Worm (Caenorhabditis elegans) whole organism, L3 larva: ENCODE measurements around the gene Y38C1AA.12.

Source experiments
- R02D3.7 ChIP-seq: fragments of 150-350 bp; optimal IDR thresholded peaks from 2 replicates; lab custom pipeline; 2014; ENCODE audit warnings: missing biosample characterization, missing genetic modification characterization
- ceh-9 ChIP-seq: sonication (generic microtip); optimal IDR thresholded peaks from 2 replicates; lab custom pipeline; 2018; ENCODE audit warnings: missing biosample characterization, missing genetic modification characterization
- egl-27 ChIP-seq: sonication (generic microtip); optimal IDR thresholded peaks from 4 replicates; lab custom pipeline; 2017; ENCODE audit warnings: missing biosample characterization, missing genetic modification reagents, missing genetic modification characterization
- elt-2 ChIP-seq: sonication (generic microtip); optimal IDR thresholded peaks from 2 replicates; lab custom pipeline; 2016; ENCODE audit warnings: missing genetic modification reagents, mild to moderate bottlenecking, missing genetic modification characterization, missing compliant biosample characterization
- elt-3 ChIP-seq, 3 experiments: fragments of 150-350 bp in 1 of 3; sonication (generic microtip) in 2 of 3; optimal IDR thresholded peaks; 2 replicates in 2 of 3; 4 replicates in 1 of 3; lab custom pipeline; 2014 to 2017; ENCODE audit warnings: missing biosample characterization in 3 of 3, missing genetic modification characterization in 3 of 3
- fkh-10 ChIP-seq: sonication (generic microtip); optimal IDR thresholded peaks from 2 replicates; lab custom pipeline; 2017; ENCODE audit warnings: missing biosample characterization, missing genetic modification reagents, missing genetic modification characterization
- fos-1 ChIP-seq: fragments of 150-350 bp; optimal IDR thresholded peaks from 2 replicates; lab custom pipeline; 2014; ENCODE audit warnings: missing biosample characterization, missing genetic modification characterization
- mdl-1 ChIP-seq: fragments of 150-350 bp; optimal IDR thresholded peaks from 2 replicates; lab custom pipeline; 2014; ENCODE audit warnings: missing biosample characterization, missing genetic modification characterization
- nhr-23 ChIP-seq: fragments of 150-350 bp; optimal IDR thresholded peaks from 2 replicates; lab custom pipeline; 2014; ENCODE audit warnings: missing biosample characterization, missing genetic modification reagents, missing genetic modification characterization
- nhr-237 ChIP-seq: fragments of 150-350 bp; optimal IDR thresholded peaks from 2 replicates; lab custom pipeline; 2014; ENCODE audit warnings: missing biosample characterization, missing genetic modification characterization
- sea-2 ChIP-seq: fragments of 150-350 bp; sonication (generic microtip); optimal IDR thresholded peaks from 4 replicates; lab custom pipeline; 2014; ENCODE audit warnings: missing biosample characterization, missing genetic modification reagents, missing genetic modification characterization
- snpc-4 ChIP-seq: fragments of 150-350 bp; optimal IDR thresholded peaks from 2 replicates; lab custom pipeline; 2014; ENCODE audit warnings: missing biosample characterization, missing genetic modification characterization
- tbx-2 ChIP-seq: sonication (generic microtip); optimal IDR thresholded peaks from 2 replicates; lab custom pipeline; 2016; ENCODE audit warnings: mild to moderate bottlenecking, missing genetic modification characterization, missing compliant biosample characterization
- unc-62 ChIP-seq: fragments of 150-350 bp; sonication (generic microtip); optimal IDR thresholded peaks from 4 replicates; lab custom pipeline; 2014; ENCODE audit warnings: missing biosample characterization, missing genetic modification reagents, missing genetic modification characterization

ce11 chrIV:187336-187735 lies 4.7 kb upstream of the Y38C1AA.12 start:
- TF ChIP-seq unc-62 (GFP tag; lab: Kevin White, UChicago) = no peak
- TF ChIP-seq snpc-4 = no peak
- TF ChIP-seq ceh-9 (tag; lab: Kevin White, UChicago) = no peak
- no peak for TF ChIP-seq nhr-23
- TF ChIP-seq fkh-10 (GFP tag; lab: Kevin White, UChicago) = no peak
- TF ChIP-seq R02D3.7 (tag; lab: Kevin White, UChicago) = no peak
- TF ChIP-seq mdl-1 = no peak
- TF ChIP-seq elt-3 (tag; optimal IDR thresholded peaks at IDR 0.05; lab: Kevin White, UChicago) = no peak
- TF ChIP-seq elt-2 (tag; lab: Kevin White, UChicago) = peak; percentile 53
- no peak for TF ChIP-seq fos-1
- no peak for TF ChIP-seq sea-2
- TF ChIP-seq egl-27 (tag; lab: Kevin White, UChicago) = no peak
- no peak for TF ChIP-seq nhr-237 (tag; lab: Kevin White, UChicago)
- TF ChIP-seq tbx-2 = no peak
